Fruit fly (Drosophila melanogaster) whole organism, embryonic: Measurements from ENCODE around the gene superdeath.

ENCODE experiments used
- B-H2 ChIP-seq: fragments of 200-800 bp; sonication (Bioruptor generic); optimal IDR thresholded peaks from 2 replicates; lab custom pipeline; 2018; ENCODE audit warnings: missing biosample characterization, mild to moderate bottlenecking, missing genetic modification characterization
- Bteb2 ChIP-seq: fragments of 200-800 bp; sonication (Bioruptor generic); optimal IDR thresholded peaks from 2 replicates; lab custom pipeline; 2016; ENCODE audit warnings: missing biosample characterization, missing genetic modification characterization
- CG12219 ChIP-seq: fragments of 200-800 bp; sonication (Bioruptor generic); optimal IDR thresholded peaks from 3 replicates; lab custom pipeline; 2018; ENCODE audit warnings: missing biosample characterization, mild to moderate bottlenecking, missing genetic modification characterization
- CG12299 ChIP-seq: fragments of 200-800 bp; sonication (Bioruptor generic); optimal IDR thresholded peaks from 2 replicates; lab custom pipeline; 2018; ENCODE audit warnings: missing biosample characterization, mild to moderate bottlenecking, missing genetic modification characterization
- CG1529 ChIP-seq: fragments of 200-800 bp; sonication (Bioruptor generic); optimal IDR thresholded peaks from 3 replicates; lab custom pipeline; 2018; ENCODE audit warnings: missing biosample characterization, missing genetic modification characterization
- CG17328 ChIP-seq: fragments of 200-800 bp; sonication (Bioruptor generic); IDR thresholded peaks from 2 replicates; pipeline ENCODE4 v1.3.6; 2022; ENCODE audit warnings: missing biosample characterization, missing genetic modification characterization
- CG17912 ChIP-seq: fragments of 200-800 bp; sonication (Bioruptor generic); optimal IDR thresholded peaks from 2 replicates; lab custom pipeline; 2018; ENCODE audit warnings: missing biosample characterization, mild to moderate bottlenecking, missing genetic modification characterization
- CG1792 ChIP-seq: fragments of 200-800 bp; sonication (Bioruptor generic); optimal IDR thresholded peaks from 2 replicates; lab custom pipeline; 2016; ENCODE audit warnings: missing biosample characterization, missing genetic modification characterization
- CG18764 ChIP-seq: fragments of 200-800 bp; sonication (Bioruptor generic); optimal IDR thresholded peaks from 3 replicates; lab custom pipeline; 2016; ENCODE audit warnings: missing biosample characterization, missing genetic modification characterization
- CG2889 ChIP-seq: fragments of 200-800 bp; sonication (Bioruptor generic); IDR thresholded peaks from 3 replicates; pipeline ENCODE4 v1.3.6; 2022; ENCODE audit warnings: missing biosample characterization, missing genetic modification characterization
- CG30020 ChIP-seq: fragments of 200-800 bp; optimal IDR thresholded peaks from 2 replicates; lab custom pipeline; 2019; ENCODE audit warnings: missing biosample characterization, mild to moderate bottlenecking, missing genetic modification characterization, moderate library complexity
- CG31224 ChIP-seq: fragments of 200-800 bp; sonication (Bioruptor generic); IDR thresholded peaks from 2 replicates; pipeline ENCODE4 v1.3.6; 2022; ENCODE audit warnings: missing biosample characterization, missing genetic modification characterization
- CG31365 ChIP-seq: fragments of 200-800 bp; sonication (Bioruptor generic); optimal IDR thresholded peaks from 2 replicates; lab custom pipeline; 2018; ENCODE audit warnings: missing biosample characterization, mild to moderate bottlenecking, missing genetic modification characterization
- CG33213 ChIP-seq: fragments of 200-800 bp; sonication (Bioruptor generic); optimal IDR thresholded peaks from 3 replicates; lab custom pipeline; 2016; ENCODE audit warnings: missing biosample characterization, missing genetic modification characterization
- CG4730 ChIP-seq: fragments of 200-800 bp; sonication (Bioruptor generic); IDR thresholded peaks from 2 replicates; pipeline ENCODE4 v1.3.6; 2022; ENCODE audit warnings: missing biosample characterization, missing genetic modification characterization
- CG6765 ChIP-seq: fragments of 200-800 bp; sonication (Bioruptor generic); optimal IDR thresholded peaks from 3 replicates; lab custom pipeline; 2017; ENCODE audit warnings: missing biosample characterization, mild to moderate bottlenecking, missing genetic modification characterization
- CG6791 ChIP-seq: fragments of 200-800 bp; sonication (Bioruptor generic); IDR thresholded peaks from 3 replicates; pipeline ENCODE4 v1.3.6; 2022; ENCODE audit warnings: missing biosample characterization, missing genetic modification characterization; ENCODE audit not compliant: partially characterized antibody
- CG7556 ChIP-seq: fragments of 200-800 bp; sonication (Bioruptor generic); optimal IDR thresholded peaks from 2 replicates; lab custom pipeline; 2017; ENCODE audit warnings: missing biosample characterization, mild to moderate bottlenecking, missing genetic modification characterization
- CG7839 ChIP-seq: fragments of 200-800 bp; sonication (Bioruptor generic); optimal IDR thresholded peaks from 3 replicates; lab custom pipeline; 2018; ENCODE audit warnings: missing biosample characterization, mild to moderate bottlenecking, missing genetic modification characterization, moderate library complexity
- CG7987 ChIP-seq: fragments of 200-800 bp; sonication (Bioruptor generic); optimal IDR thresholded peaks from 2 replicates; lab custom pipeline; 2018; ENCODE audit warnings: missing biosample characterization, mild to moderate bottlenecking, missing genetic modification characterization, moderate library complexity
- D19A ChIP-seq: fragments of 200-800 bp; optimal IDR thresholded peaks from 3 replicates; lab custom pipeline; 2019; ENCODE audit warnings: missing biosample characterization, mild to moderate bottlenecking, missing genetic modification characterization, moderate library complexity
- Hmx ChIP-seq: fragments of 200-800 bp; sonication (Bioruptor generic); optimal IDR thresholded peaks from 2 replicates; lab custom pipeline; 2016; ENCODE audit warnings: missing biosample characterization, missing genetic modification characterization
- Hr51 ChIP-seq, 2 experiments: fragments of 200-800 bp; sonication (Bioruptor generic); optimal IDR thresholded peaks; 2 replicates in 1 of 2; 3 replicates in 1 of 2; lab custom pipeline; 2016 to 2018; ENCODE audit warnings: missing biosample characterization in 2 of 2, missing genetic modification characterization in 2 of 2, mild to moderate bottlenecking in 1 of 2, moderate library complexity in 1 of 2
- Lpt ChIP-seq: fragments of >200 bp; optimal IDR thresholded peaks from 2 replicates; lab custom pipeline; 2018; ENCODE audit warnings: missing biosample characterization, missing genetic modification characterization
- Med ChIP-seq: fragments of 200-800 bp; sonication (Bioruptor generic); peaks from one replicate; lab custom pipeline; 2016; ENCODE audit warnings: missing biosample characterization, missing genetic modification characterization, mild to moderate bottlenecking, inconsistent platforms, moderate library complexity
- Optix ChIP-seq: fragments of 200-800 bp; sonication (Bioruptor generic); IDR thresholded peaks from 3 replicates; pipeline ENCODE4 v1.3.6; 2022; ENCODE audit warnings: missing biosample characterization, missing genetic modification characterization
- Poxn ChIP-seq: fragments of 200-800 bp; sonication (Bioruptor generic); IDR thresholded peaks from 2 replicates; pipeline ENCODE4 v1.3.6; 2022; ENCODE audit warnings: missing biosample characterization, missing genetic modification characterization
- Rfx ChIP-seq: fragments of 200-800 bp; sonication (Bioruptor generic); IDR thresholded peaks from 2 replicates; pipeline ENCODE4 v1.3.6; 2022; ENCODE audit warnings: missing biosample characterization, missing genetic modification characterization
- amos ChIP-seq: fragments of 200-800 bp; sonication (Bioruptor generic); IDR thresholded peaks from 2 replicates; pipeline ENCODE4 v1.3.6; 2022; ENCODE audit warnings: missing biosample characterization, missing genetic modification characterization; ENCODE audit not compliant: partially characterized antibody
- ara ChIP-seq: fragments of 200-800 bp; sonication (Bioruptor generic); IDR thresholded peaks from 2 replicates; pipeline ENCODE4 v1.3.6; 2022; ENCODE audit warnings: missing biosample characterization, missing genetic modification characterization
- ash1 ChIP-seq: fragments of 200-800 bp; sonication (Bioruptor generic); optimal IDR thresholded peaks from 2 replicates; lab custom pipeline; 2018; ENCODE audit warnings: missing biosample characterization, mild to moderate bottlenecking, missing genetic modification characterization
- bcd ChIP-seq: fragments of 200-800 bp; sonication (Bioruptor generic); optimal IDR thresholded peaks from 2 replicates; lab custom pipeline; 2017; ENCODE audit warnings: missing biosample characterization, mild to moderate bottlenecking, missing genetic modification characterization
- chn ChIP-seq: fragments of 200-800 bp; sonication (Bioruptor generic); optimal IDR thresholded peaks from 2 replicates; lab custom pipeline; 2016; ENCODE audit warnings: missing biosample characterization, missing genetic modification characterization
- crc ChIP-seq: fragments of 200-800 bp; sonication (Bioruptor generic); optimal IDR thresholded peaks from 2 replicates; lab custom pipeline; 2016; ENCODE audit warnings: missing biosample characterization, missing genetic modification characterization
- crol ChIP-seq: fragments of 200-800 bp; sonication (Bioruptor generic); IDR thresholded peaks from 2 replicates; pipeline ENCODE4 v1.3.6; 2022; ENCODE audit warnings: missing biosample characterization, missing genetic modification characterization
- dati ChIP-seq: fragments of 200-800 bp; sonication (Bioruptor generic); IDR thresholded peaks from 2 replicates; pipeline ENCODE4 v1.3.6; 2022; ENCODE audit warnings: missing biosample characterization, missing genetic modification characterization
- dpn ChIP-seq, 2 experiments: fragments of 200-800 bp; sonication (Bioruptor generic); optimal IDR thresholded peaks; 3 replicates each; lab custom pipeline; 2016; ENCODE audit warnings: missing biosample characterization in 2 of 2, missing genetic modification characterization in 2 of 2
- en ChIP-seq: fragments of 200-800 bp; sonication (Bioruptor generic); optimal IDR thresholded peaks from 2 replicates; lab custom pipeline; 2016; ENCODE audit warnings: missing biosample characterization, missing genetic modification characterization
- gsb-n ChIP-seq: fragments of 200-800 bp; sonication (Bioruptor generic); optimal IDR thresholded peaks from 3 replicates; lab custom pipeline; 2018; ENCODE audit warnings: missing biosample characterization, mild to moderate bottlenecking, missing genetic modification characterization
- hbn ChIP-seq: fragments of 200-800 bp; sonication (Bioruptor generic); IDR thresholded peaks from 2 replicates; pipeline ENCODE4 v1.3.6; 2022; ENCODE audit warnings: missing biosample characterization, missing genetic modification characterization; ENCODE audit not compliant: partially characterized antibody
- her ChIP-seq: fragments of 200-800 bp; sonication (Bioruptor generic); optimal IDR thresholded peaks from 2 replicates; lab custom pipeline; 2016; ENCODE audit warnings: missing biosample characterization, missing genetic modification characterization
- kay ChIP-seq: fragments of 200-800 bp; sonication (Bioruptor generic); optimal IDR thresholded peaks from 2 replicates; lab custom pipeline; 2016; ENCODE audit warnings: missing biosample characterization, missing genetic modification characterization
- lov ChIP-seq, 2 experiments: fragments of 200-800 bp in 1 of 2; fragments of >200 bp in 1 of 2; sonication (Bioruptor generic) in 1 of 2; IDR thresholded peaks in 1 of 2; optimal IDR thresholded peaks in 1 of 2; 2 replicates in 1 of 2; 3 replicates in 1 of 2; pipeline versions ENCODE4 v1.3.6 to Lab custom; 2017 to 2022; ENCODE audit warnings: missing biosample characterization in 1 of 2, missing genetic modification characterization in 1 of 2
- nerfin-1 ChIP-seq: fragments of 200-800 bp; sonication (Bioruptor generic); optimal IDR thresholded peaks from 3 replicates; lab custom pipeline; 2019; ENCODE audit warnings: missing biosample characterization, mild to moderate bottlenecking, missing genetic modification characterization, moderate library complexity
- pfk ChIP-seq: fragments of 200-800 bp; sonication (Bioruptor generic); optimal IDR thresholded peaks from 2 replicates; lab custom pipeline; 2018; ENCODE audit warnings: missing biosample characterization, mild to moderate bottlenecking, missing genetic modification characterization, moderate library complexity
- psq ChIP-seq: fragments of 200-800 bp; sonication (Bioruptor generic); optimal IDR thresholded peaks from 2 replicates; lab custom pipeline; 2017; ENCODE audit warnings: missing biosample characterization, missing genetic modification characterization
- sens-2 ChIP-seq: fragments of 200-800 bp; sonication (Bioruptor generic); IDR thresholded peaks from 2 replicates; pipeline ENCODE4 v1.3.6; 2022; ENCODE audit warnings: missing biosample characterization, missing genetic modification characterization
- slp2 ChIP-seq: fragments of 200-800 bp; sonication (Bioruptor generic); optimal IDR thresholded peaks from 2 replicates; lab custom pipeline; 2016; ENCODE audit warnings: missing biosample characterization, missing genetic modification characterization
- tgo ChIP-seq: fragments of 200-800 bp; sonication (Bioruptor generic); IDR thresholded peaks from 3 replicates; pipeline ENCODE4 v1.3.6; 2022; ENCODE audit warnings: missing biosample characterization, missing genetic modification characterization
- vfl ChIP-seq: fragments of 200-800 bp; sonication (Bioruptor generic); optimal IDR thresholded peaks from 2 replicates; lab custom pipeline; 2016; ENCODE audit warnings: missing biosample characterization, missing genetic modification characterization
- wdn ChIP-seq: fragments of 200-800 bp; sonication (Bioruptor generic); IDR thresholded peaks from 2 replicates; pipeline ENCODE4 v1.3.6; 2022; ENCODE audit warnings: missing biosample characterization, missing genetic modification characterization
- zf30C ChIP-seq: fragments of 200-800 bp; sonication (Bioruptor generic); optimal IDR thresholded peaks from 3 replicates; lab custom pipeline; 2018; ENCODE audit warnings: missing biosample characterization, mild to moderate bottlenecking, missing genetic modification characterization

superdeath gene

DNA sequence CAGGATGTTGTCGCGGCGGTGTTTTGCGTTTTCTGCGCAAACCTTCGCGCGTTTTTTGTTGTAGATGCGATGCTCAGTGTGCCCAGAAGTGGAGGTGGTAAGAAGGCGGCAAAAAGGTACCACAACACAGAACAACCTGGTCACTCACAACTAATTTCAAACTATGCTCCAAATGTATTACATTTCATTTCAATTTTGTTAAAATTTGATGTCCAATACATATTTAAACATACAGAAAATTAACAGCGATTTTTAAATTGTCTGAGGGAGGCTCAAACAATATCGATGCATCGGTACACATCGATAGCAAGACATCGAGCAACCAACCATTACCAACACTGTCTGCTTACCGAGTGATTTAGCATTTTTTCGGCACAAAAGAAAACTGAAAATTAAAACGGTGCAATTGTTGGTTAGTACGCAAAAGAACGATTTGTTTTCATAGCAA is 14.8 kb downstream of the superdeath start, which contains the start of the genes Slbp and Rpn2 (continued):
- TF ChIP-seq amos (GFP tag; lab: Robert Waterston, UW), result peak; percentile 94
- TF ChIP-seq B-H2, result peak; percentile 62
- no peak for TF ChIP-seq CG31365 (tag; lab: Kevin White, UChicago)
- TF ChIP-seq hbn (GFP tag; lab: Robert Waterston, UW), result peak; percentile 95
- TF ChIP-seq CG17912 (GFP tag; lab: Kevin White, UChicago), result no peak
- TF ChIP-seq crol, result no peak
- no peak for TF ChIP-seq gsb-n
- TF ChIP-seq bcd (GFP tag; lab: Kevin White, UChicago), result peak; percentile 28
- TF ChIP-seq Poxn (GFP tag; lab: Robert Waterston, UW), result no peak
- no peak for TF ChIP-seq CG12219 (GFP tag; lab: Kevin White, UChicago)
- peak; percentile 43 for TF ChIP-seq CG12299 (tag; lab: Kevin White, UChicago)
- no peak for TF ChIP-seq lov (optimal IDR thresholded peaks at IDR 0.05; lab: Kevin White, UChicago)
- TF ChIP-seq lov (GFP tag; IDR thresholded peaks at IDR 0.05; lab: Robert Waterston, UW), result no peak
- no peak for TF ChIP-seq CG1529 (GFP tag; lab: Kevin White, UChicago)
- TF ChIP-seq Med (GFP tag; lab: Kevin White, UChicago), result peak; percentile 93
- peak; percentile 6 to 37 for TF ChIP-seq Hr51 (GFP tag; optimal IDR thresholded peaks at IDR 0.05; lab: Kevin White, UChicago)
- TF ChIP-seq CG30020 (tag; lab: Kevin White, UChicago), result peak; percentile 39
- no peak for TF ChIP-seq Hmx
- TF ChIP-seq CG7556 (GFP tag; lab: Kevin White, UChicago), result peak; percentile 7
- no peak for TF ChIP-seq sens-2
- no peak for TF ChIP-seq zf30C (GFP tag; lab: Kevin White, UChicago)
- TF ChIP-seq D19A, result no peak
- no peak for TF ChIP-seq CG7839
- no peak for TF ChIP-seq tgo (GFP tag; lab: Robert Waterston, UW)
- TF ChIP-seq vfl (GFP tag; lab: Kevin White, UChicago), result peak; percentile 45
- no peak for TF ChIP-seq CG2889
- peak; percentile 16 for TF ChIP-seq slp2
- no peak for TF ChIP-seq ash1 (GFP tag; lab: Kevin White, UChicago)
- peak; percentile 92 for TF ChIP-seq CG6791 (GFP tag; lab: Robert Waterston, UW)
- TF ChIP-seq CG4730 (GFP tag; lab: Robert Waterston, UW), result no peak
- TF ChIP-seq Optix (GFP tag; lab: Robert Waterston, UW), result no peak
- no peak for TF ChIP-seq CG6765 (GFP tag; lab: Kevin White, UChicago)
- peak; percentile 67 for TF ChIP-seq CG33213 (GFP tag; lab: Kevin White, UChicago)
- no peak for TF ChIP-seq dati (GFP tag; lab: Robert Waterston, UW)
- TF ChIP-seq pfk, result no peak
- peak; percentile 15 for TF ChIP-seq en
- peak; percentile 40 to 58 for TF ChIP-seq dpn (GFP tag; optimal IDR thresholded peaks at IDR 0.05; lab: Kevin White, UChicago)
- peak; percentile 41 for TF ChIP-seq her
- TF ChIP-seq kay (GFP tag; lab: Kevin White, UChicago), result no peak
- TF ChIP-seq Bteb2, result peak; percentile 15
- peak; percentile 43 for TF ChIP-seq chn (GFP tag; lab: Kevin White, UChicago)
- no peak for TF ChIP-seq Lpt (GFP tag; lab: Kevin White, UChicago)
- peak; percentile 63 for TF ChIP-seq Rfx (GFP tag; lab: Robert Waterston, UW)
- no peak for TF ChIP-seq ara
- TF ChIP-seq nerfin-1 (tag; lab: Kevin White, UChicago), result peak; percentile 29
- TF ChIP-seq CG18764, result peak; percentile 9
- TF ChIP-seq CG7987, result no peak
- TF ChIP-seq crc (GFP tag; lab: Kevin White, UChicago), result no peak
- TF ChIP-seq wdn (GFP tag; lab: Robert Waterston, UW), result no peak
- TF ChIP-seq CG1792, result no peak
- no peak for TF ChIP-seq CG17328 (GFP tag; lab: Robert Waterston, UW)
- no peak for TF ChIP-seq psq
- no peak for TF ChIP-seq CG31224 (GFP tag; lab: Robert Waterston, UW)
